Fruit fly (Drosophila melanogaster) whole organism, wandering third instar larva: Measurements from ENCODE around the gene CG17768.

ENCODE experiments used
- Myc ChIP-seq: fragments of >200 bp; optimal IDR thresholded peaks from 2 replicates; lab custom pipeline; 2017
- OdsH ChIP-seq: fragments of 200-800 bp; sonication (Bioruptor generic); optimal IDR thresholded peaks from 2 replicates; lab custom pipeline; 2016; ENCODE audit warnings: missing biosample characterization, mild to moderate bottlenecking, missing genetic modification characterization
- psq ChIP-seq: fragments of 200-800 bp; sonication (Bioruptor generic); optimal IDR thresholded peaks from 3 replicates; lab custom pipeline; 2017; ENCODE audit warnings: missing biosample characterization, mild to moderate bottlenecking, missing genetic modification characterization, moderate library complexity

dm6 chr2L:10393467-10393866 is 11.5 kb downstream of the CG17768 start:
- TF ChIP-seq Myc (no peak), OdsH (GFP tag; lab: Kevin White, UChicago) (no peak), psq (GFP tag; lab: Kevin White, UChicago) (no peak)
